Worm (Caenorhabditis elegans) whole organism, L4/young adult: ENCODE data around the gene npr-7.

ENCODE experiments used
- W03F9.2 ChIP-seq: fragments of 150-350 bp; optimal IDR thresholded peaks from 2 replicates; lab custom pipeline; 2014; ENCODE audit warnings: missing biosample characterization, missing genetic modification characterization
- dao-5 ChIP-seq: sonication (generic microtip); optimal IDR thresholded peaks from 2 replicates; lab custom pipeline; 2016; ENCODE audit warnings: missing genotype, missing genetic modification characterization, moderate library complexity, missing compliant biosample characterization
- him-1 ChIP-seq: sonication (generic microtip); optimal IDR thresholded peaks from 2 replicates; lab custom pipeline; 2016; ENCODE audit warnings: missing genotype, missing genetic modification reagents, missing genetic modification characterization, missing compliant biosample characterization

npr-7 gene

DNA sequence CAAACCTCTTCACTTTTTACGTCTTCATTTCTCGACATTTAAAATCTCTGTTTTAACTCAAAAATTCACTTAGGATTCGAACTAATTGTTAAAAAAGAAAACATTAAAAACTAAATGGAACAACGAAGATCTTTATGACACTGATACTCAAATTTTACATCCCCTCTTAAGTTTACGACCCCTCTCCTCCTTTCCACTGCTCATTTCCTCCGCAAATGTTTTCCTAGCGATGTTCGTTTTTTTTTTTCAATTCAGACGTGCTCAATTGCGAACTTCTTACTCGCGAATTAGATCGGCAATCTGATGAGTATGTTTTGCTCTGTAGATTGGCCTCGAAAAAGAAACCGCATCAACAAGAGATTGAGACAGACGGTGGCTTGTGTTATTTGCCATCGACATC is 16.2 kb downstream of the npr-7 start:
- TF ChIP-seq W03F9.2 (tag; lab: Kevin White, UChicago) (no peak), him-1 (tag; lab: Kevin White, UChicago) (no peak), dao-5 (tag; lab: Kevin White, UChicago) (no peak)

DNA sequence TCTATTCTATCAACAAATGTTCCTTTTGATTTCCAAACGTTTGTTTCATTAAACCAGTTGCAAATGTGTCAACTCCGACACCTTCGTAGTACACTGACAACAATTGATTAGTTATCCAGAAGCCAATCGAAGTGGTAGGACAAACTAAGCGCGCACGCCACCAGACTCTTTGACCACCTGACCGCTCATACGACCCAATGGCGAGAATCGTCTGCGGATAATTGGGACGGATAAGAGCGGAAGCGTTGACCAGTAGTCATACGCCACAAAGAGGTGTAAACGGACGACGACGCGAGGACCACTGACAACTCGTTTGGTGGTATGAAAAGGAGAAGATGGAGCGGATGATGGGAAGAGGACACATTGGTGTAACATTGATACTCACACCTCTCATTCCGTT is 18.6 kb downstream of the npr-7 start:
- TF ChIP-seq dao-5 (tag; lab: Kevin White, UChicago) (no peak), W03F9.2 (tag; lab: Kevin White, UChicago) (no peak), him-1 (tag; lab: Kevin White, UChicago) (no peak)

DNA sequence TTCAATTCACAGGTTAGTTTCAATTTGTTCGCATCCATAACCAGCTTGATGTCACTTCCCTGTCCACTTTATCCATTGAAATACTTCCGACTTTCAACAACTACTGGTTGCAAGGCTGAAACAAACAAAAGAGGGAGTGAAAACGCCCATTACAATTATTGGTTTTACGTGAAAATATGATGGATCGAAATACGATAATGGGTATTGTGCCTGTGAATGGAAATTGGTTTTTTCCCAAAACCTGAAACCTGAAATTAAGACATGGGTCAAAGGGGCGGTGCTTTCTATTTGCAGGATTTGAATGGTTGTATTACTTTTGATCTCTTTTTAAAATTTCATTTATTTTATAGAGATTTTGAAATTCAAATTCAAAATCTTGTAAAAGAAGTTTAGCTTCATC is 20.1 kb downstream of the npr-7 start, which contains the start of gene B0416.2:
Gene B0416.2, plus strand, starts transcription at position 301 of the 400 bp plus-strand sequence.
- TF ChIP-seq dao-5 (tag; lab: Kevin White, UChicago), result no peak
- TF ChIP-seq W03F9.2 (tag; lab: Kevin White, UChicago), result no peak
- no peak for TF ChIP-seq him-1 (tag; lab: Kevin White, UChicago)

DNA sequence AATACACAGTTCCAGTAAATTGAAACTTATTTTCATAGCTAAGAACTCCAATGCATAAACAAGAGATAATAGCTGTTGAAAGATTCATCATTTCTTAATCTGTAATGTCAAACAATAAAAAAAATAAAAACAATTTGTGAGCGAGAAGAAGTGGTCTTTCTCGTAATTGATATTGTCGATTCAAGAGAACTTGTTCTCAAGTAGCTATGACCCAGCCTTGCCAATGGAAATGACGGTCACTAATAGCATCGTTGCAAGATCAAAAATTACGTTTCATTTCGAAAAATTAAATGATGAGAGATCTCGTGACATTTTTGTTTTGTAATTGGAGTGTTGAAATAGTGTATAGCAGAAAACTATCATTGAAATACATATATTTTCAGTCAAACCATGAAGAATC is 21.1 kb downstream of the npr-7 start, which contains the start of gene B0416.7:
Gene B0416.7, minus strand, starts transcription at position 101 of the 400 bp plus-strand sequence.
- TF ChIP-seq W03F9.2 (tag; lab: Kevin White, UChicago) (no peak), him-1 (tag; lab: Kevin White, UChicago) (no peak), dao-5 (tag; lab: Kevin White, UChicago) (no peak)

DNA sequence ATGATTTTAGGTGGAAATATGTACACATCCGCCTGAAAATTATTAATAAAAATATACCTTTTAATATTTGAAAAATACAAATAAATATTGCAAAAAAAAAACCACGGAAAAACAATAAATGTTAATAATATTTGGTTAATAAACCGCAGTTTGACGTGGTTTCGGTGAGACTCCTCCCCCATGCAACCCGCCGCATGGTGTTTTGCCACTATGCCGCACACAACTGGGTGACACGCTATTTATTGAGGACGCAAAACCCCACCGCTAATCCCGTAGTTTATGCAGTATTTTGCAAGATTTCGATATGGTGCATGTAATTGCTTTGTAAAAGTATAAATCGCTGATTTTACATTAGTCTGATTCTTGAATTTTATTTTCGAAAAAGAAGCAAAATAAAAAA is 22.4 kb downstream of the npr-7 start, which contains the start of gene gly-13:
Gene gly-13, minus strand, starts transcription at position 32 of the 400 bp plus-strand sequence.
- TF ChIP-seq W03F9.2 (tag; lab: Kevin White, UChicago) (no peak), dao-5 (tag; lab: Kevin White, UChicago) (no peak), him-1 (tag; lab: Kevin White, UChicago) (no peak)

DNA sequence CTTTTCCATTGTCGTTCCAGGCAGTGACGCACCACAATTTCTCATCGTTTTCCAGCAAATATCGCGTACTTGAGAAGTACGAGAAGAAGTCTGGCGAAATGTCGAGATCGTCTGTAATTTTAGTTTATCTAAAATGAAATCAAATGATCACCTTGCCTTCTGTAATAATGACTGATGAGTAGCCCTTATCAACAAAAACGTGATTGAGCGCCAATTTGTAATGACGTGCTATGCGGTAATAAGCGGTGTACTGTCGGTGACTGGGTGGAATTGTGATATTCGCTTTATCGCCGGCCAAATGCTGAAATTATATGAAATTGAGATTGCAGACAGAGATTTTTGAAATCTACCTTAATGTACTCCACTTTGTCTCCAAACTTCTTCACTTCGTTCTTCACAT is 23.5 kb downstream of the npr-7 start:
- TF ChIP-seq dao-5 (tag; lab: Kevin White, UChicago), result no peak
- no peak for TF ChIP-seq him-1 (tag; lab: Kevin White, UChicago)
- no peak for TF ChIP-seq W03F9.2 (tag; lab: Kevin White, UChicago)

DNA sequence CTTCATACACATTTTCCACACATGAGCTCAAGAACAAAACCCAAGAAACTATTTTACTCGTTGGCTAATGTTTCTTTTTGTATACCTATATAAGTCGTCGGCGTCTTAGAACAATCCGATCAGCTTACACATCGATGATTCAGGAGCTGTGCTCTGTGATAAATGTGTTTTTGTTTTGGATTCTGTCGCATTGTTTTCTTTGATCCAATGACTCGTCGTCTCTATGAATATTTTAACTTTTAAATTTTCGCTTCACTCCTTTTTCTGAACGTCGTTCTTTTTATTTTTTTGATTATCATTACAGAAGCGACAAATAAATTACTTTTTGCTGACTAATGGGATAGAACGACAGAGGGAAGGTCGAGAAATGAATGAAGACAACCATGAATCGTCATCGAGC is 27.6 kb downstream of the npr-7 start, which contains the start of gene B0416.3:
Gene B0416.3, plus strand, starts transcription at position 301 of the 400 bp plus-strand sequence.
- TF ChIP-seq him-1 (tag; lab: Kevin White, UChicago) (no peak), W03F9.2 (tag; lab: Kevin White, UChicago) (no peak), dao-5 (tag; lab: Kevin White, UChicago) (no peak)

DNA sequence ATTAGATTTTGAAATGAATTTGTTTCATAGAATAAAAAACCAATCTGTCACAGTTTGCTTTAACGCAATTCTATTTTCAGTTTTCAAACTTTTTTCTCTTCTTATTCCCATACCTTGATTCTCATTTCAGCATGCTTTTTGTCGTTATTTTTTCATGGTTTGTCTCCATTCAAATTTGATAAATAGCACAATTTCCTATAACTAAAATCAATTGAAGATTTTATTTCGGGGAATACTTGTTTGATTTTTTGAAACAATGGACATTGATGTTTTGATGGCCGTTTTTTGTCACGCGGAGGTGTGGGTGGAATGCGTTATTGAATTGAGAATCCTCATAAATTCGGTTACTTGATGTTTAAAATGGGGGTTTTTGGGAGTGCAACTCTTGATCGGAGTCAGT is 36.0 kb downstream of the npr-7 start, which contains the start of gene B0416.11:
Gene B0416.11, minus strand, starts transcription at position 101 of the 400 bp plus-strand sequence.
- no peak for TF ChIP-seq W03F9.2 (tag; lab: Kevin White, UChicago)
- TF ChIP-seq dao-5 (tag; lab: Kevin White, UChicago), result no peak
- TF ChIP-seq him-1 (tag; lab: Kevin White, UChicago), result no peak

DNA sequence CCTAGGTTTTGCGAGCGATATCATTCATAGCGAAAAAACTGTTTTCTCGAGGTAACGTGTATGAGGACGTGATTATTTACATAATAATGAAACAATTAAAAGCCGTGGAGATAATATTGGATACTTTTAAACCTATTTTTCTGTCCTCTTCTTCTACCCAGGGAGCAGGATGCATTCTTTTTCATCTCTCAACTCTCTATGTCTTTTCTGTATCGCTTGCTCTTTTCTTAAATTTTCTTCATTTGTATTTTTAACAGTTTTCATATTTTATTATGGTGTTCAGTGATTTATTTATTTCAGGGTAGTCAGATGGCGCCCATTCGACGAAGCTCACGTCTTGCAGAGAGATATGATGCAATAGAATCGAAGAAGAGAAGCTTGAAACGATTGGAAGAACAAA is 40.3 kb downstream of the npr-7 start, which contains the start of gene B0416.4:
Gene B0416.4, plus strand, starts transcription at position 301 of the 400 bp plus-strand sequence.
- TF ChIP-seq W03F9.2 (tag; lab: Kevin White, UChicago), result no peak
- no peak for TF ChIP-seq him-1 (tag; lab: Kevin White, UChicago)

DNA sequence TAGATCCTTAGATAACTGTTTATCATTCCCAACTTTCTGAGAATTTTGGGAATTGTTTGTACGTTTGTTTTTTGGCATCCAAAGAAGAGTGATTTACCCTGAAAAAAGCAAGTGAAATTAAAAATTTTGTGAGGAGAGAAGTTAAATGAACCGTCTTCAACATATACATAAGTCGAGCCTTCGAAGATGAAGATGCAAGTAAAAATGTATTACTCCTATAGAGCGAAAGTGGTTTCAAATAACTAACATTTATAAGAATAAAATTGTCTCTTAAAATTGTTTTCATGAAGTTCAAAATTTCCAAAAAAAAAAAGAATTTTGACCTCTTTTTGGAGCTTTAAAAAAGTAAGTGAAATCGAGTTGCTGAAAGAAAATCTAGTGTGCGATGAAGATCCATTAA is 44.4 kb downstream of the npr-7 start, which contains the start of gene B0416.10:
Gene B0416.10, minus strand, starts transcription at position 101 of the 400 bp plus-strand sequence.
- TF ChIP-seq W03F9.2 (tag; lab: Kevin White, UChicago), result no peak
- TF ChIP-seq dao-5 (tag; lab: Kevin White, UChicago), result no peak
- TF ChIP-seq him-1 (tag; lab: Kevin White, UChicago), result no peak

DNA sequence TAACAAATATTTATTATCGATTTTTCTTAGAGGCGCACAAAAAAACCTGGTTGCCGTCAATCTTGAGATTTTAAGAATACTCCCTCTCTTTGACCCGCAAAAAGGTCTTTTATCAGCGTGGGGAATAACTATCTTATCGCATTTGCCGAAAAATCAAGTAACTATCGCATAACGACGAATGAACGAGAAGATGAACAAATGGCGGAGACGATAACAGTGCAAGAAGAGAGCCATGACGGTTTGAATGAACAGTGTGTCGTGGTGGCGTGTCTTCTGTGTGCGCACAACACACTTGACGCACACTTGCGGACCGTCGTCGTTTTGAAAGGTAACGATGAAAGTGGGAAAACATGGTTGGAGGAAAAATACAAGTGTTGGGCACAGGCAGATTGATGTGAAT is 47.1 kb downstream of the npr-7 start:
- TF ChIP-seq him-1 (tag; lab: Kevin White, UChicago), result no peak
- TF ChIP-seq W03F9.2 (tag; lab: Kevin White, UChicago), result no peak
- TF ChIP-seq dao-5 (tag; lab: Kevin White, UChicago), result no peak

DNA sequence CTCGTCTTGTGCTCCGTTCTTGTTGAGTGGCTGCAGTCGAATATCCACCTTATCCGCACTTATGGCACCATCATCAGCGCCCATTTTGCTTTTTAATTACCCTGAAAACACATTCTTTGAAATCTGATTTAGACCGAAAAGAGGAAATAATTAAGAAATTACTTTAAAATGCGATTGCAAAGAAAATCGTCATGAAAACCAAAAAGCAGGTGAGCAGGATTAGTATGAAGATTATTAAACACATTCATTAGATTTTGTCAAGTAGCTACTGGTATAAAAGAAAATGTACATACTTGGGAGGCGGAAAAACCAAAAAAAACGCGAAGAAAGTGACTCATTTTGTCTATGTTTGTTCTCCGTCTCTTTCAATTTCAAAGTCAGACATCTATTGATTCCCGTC is 48.2 kb downstream of the npr-7 start, which contains the start of gene B0416.5:
Gene B0416.5, minus strand, starts transcription at position 101 of the 400 bp plus-strand sequence.
- TF ChIP-seq him-1 (tag; lab: Kevin White, UChicago), result no peak
- TF ChIP-seq dao-5 (tag; lab: Kevin White, UChicago), result no peak
- no peak for TF ChIP-seq W03F9.2 (tag; lab: Kevin White, UChicago)

DNA sequence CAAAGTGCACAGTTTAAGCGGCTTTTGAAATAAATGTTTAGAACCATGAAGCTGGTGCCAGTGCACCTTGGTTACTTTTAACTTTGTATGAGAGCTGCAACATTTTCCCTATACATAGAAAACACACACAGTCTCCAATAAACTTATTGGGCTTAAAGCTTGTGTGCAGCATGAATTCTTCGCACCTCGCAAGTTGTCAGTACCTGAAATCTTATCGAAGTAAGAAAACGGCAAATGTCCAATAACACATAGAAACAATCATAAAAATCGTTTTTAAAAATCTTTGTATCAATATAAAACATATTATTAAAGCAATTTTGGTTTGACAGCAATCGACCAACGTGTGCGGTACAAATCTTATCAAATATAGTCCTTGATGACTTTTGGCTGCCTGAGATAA is 50.6 kb downstream of the npr-7 start:
- TF ChIP-seq him-1 (tag; lab: Kevin White, UChicago) (no peak), dao-5 (tag; lab: Kevin White, UChicago) (no peak), W03F9.2 (tag; lab: Kevin White, UChicago) (no peak)

DNA sequence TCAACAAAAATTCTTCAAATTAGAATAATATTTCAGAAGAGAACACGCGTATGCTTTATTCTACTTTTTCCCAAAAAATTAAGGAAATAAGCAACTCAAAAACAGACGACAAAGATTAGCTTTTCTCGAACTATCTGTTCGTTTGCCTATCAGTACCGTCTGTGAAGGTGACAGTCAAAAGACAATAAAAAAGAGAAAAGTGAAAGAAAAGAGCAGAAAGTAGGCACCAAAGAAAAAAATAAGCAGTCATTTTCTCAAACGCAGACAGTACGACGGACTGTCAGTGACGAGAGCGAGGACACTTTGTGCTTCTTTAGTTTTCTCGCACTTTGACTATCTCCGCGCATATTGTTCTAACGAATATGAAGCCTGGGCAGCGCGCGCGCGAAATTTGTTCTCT is 52.5 kb downstream of the npr-7 start:
- no peak for TF ChIP-seq dao-5 (tag; lab: Kevin White, UChicago)
- TF ChIP-seq W03F9.2 (tag; lab: Kevin White, UChicago), result no peak
- TF ChIP-seq him-1 (tag; lab: Kevin White, UChicago), result no peak
